Worm (Caenorhabditis elegans) whole organism, L4/young adult: Measurements from ENCODE around the gene tex-2.

Source experiments
- W03F9.2 ChIP-seq: fragments of 150-350 bp; optimal IDR thresholded peaks from 2 replicates; lab custom pipeline; 2014; ENCODE audit warnings: missing biosample characterization, missing genetic modification characterization
- dao-5 ChIP-seq: sonication (generic microtip); optimal IDR thresholded peaks from 2 replicates; lab custom pipeline; 2016; ENCODE audit warnings: missing genotype, missing genetic modification characterization, moderate library complexity, missing compliant biosample characterization
- him-1 ChIP-seq: sonication (generic microtip); optimal IDR thresholded peaks from 2 replicates; lab custom pipeline; 2016; ENCODE audit warnings: missing genotype, missing genetic modification reagents, missing genetic modification characterization, missing compliant biosample characterization

Gene tex-2

DNA sequence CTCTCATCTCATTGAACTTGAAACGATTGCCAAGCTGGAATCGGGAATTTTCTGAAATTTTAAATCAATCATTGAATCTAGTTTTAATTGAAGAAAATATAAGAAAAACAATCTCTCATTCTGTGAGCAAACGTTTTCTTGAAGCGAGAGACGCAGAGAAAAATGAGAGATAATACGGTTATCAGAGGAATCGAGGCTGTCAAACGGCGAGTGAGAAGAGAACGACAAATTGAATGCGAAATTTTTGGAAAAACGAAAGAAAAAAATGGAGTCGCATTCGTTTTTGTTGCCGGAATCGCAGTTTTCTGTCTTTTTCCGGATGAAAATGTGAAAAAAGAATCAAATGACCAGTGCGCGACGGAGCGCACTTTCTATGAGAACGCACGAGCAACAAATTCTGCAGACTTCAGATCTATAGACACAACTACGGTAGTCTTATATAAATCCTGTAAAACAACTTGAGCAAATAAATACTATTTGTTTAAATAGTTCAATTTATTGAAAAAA is at the start of gene tex-2:
Gene tex-2 (minus strand): TSS at position 51 of the 507 bp plus-strand sequence.
- TF ChIP-seq him-1 (tag; lab: Kevin White, UChicago) = no peak
- peak; percentile 23 for TF ChIP-seq W03F9.2

DNA sequence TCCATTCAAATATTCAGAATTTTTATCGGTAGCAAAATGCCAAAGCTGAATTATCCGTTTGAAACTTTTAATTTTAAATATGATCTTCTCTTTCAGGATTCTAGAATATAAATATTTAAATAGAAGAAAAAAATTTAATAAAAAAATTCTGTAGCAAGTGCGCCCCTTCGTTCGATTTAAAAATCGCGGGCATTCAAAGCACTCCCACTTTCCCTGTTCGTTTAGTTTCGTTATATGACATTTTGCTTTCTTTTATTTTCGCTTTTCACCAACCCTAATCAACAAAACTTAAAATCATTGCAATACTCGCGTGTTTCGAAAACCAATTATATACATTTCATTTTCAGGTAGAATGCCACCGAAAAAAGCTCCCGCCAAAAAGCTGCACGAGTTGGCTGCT is 48.2 kb upstream of the tex-2 start, which contains the start of gene vrk-1:
Gene vrk-1 (plus strand): TSS at position 348 of the 400 bp plus-strand sequence.
- TF ChIP-seq W03F9.2 (no peak), him-1 (tag; lab: Kevin White, UChicago) (no peak), dao-5 (tag; lab: Kevin White, UChicago) (no peak)

DNA sequence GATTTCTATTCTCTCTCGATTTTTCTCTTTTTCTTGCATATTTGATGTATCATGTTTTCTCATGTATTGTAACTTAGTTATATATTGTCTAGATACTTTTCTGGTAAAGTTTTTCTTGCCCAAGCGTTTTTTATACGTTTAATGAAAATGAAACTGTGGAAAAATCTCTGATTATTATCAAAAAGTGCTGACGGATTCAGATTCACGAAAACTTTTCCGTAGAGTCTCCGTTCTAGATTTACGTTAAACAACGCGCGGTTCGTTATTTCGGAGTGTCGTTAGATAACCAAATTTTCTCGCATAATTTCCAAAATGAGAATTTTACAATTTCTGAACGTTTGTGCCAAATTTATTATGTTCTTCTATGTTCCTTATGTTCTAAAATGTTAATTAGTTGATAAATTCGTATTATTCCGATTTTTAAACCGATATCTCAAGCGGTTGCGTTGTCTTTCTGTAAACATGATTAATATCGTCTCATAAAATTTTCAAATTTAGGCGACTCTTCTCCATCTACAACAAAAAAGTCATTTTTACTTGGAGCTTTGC is 44.8 kb upstream of the tex-2 start, which contains the start of gene ptp-2:
Gene ptp-2 (plus strand): TSS at position 499 of the 549 bp plus-strand sequence.
- peak; percentile 36 for TF ChIP-seq W03F9.2
- TF ChIP-seq him-1 (tag; lab: Kevin White, UChicago) = no peak
- TF ChIP-seq dao-5 (tag; lab: Kevin White, UChicago) = no peak

DNA sequence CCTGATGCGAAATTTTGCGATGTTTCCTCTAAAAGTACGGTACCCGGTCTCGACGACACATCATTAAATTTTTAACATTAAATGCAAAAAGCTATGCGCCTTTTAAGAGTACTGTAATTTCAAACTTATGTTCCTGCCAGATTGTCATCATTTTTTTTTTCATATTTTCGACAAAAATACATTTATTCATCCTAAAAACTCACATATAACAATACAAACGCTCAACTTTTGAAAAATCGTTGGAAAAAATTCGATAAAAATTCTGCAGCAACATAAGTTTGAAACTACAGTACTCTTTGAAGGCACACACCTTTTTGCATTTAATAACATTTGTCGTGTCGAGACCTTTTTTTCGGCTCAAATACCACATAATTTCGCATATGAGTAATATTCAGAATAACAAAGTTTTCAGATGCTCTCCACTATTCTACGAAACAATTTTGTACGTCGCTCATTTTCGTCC is 43.6 kb upstream of the tex-2 start, which contains the start of gene frh-1:
Gene frh-1 (plus strand): TSS at position 413 of the 463 bp plus-strand sequence.
- TF ChIP-seq dao-5 (tag; lab: Kevin White, UChicago) (no peak), W03F9.2 (no peak), him-1 (tag; lab: Kevin White, UChicago) (no peak)

DNA sequence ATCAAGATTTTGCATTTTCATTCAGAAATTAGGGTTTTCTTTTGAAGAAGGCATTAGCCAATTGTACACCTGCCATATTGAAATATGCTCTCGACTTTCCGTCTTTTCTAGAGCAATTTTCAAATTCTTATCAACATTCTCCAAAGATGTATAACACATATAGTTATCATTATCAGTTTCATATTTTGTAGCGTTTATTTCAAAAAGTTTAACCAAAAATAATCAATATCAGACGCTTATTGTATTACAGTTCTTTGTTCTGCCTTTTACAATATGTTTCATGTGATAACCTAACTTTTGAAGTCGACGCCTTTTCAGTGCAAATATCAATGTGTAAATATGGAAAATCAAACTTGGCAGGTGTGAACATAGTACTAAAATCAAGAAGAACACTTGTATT is 40.5 kb upstream of the tex-2 start:
- no peak for TF ChIP-seq him-1 (tag; lab: Kevin White, UChicago)
- TF ChIP-seq dao-5 (tag; lab: Kevin White, UChicago) = no peak
- no peak for TF ChIP-seq W03F9.2

DNA sequence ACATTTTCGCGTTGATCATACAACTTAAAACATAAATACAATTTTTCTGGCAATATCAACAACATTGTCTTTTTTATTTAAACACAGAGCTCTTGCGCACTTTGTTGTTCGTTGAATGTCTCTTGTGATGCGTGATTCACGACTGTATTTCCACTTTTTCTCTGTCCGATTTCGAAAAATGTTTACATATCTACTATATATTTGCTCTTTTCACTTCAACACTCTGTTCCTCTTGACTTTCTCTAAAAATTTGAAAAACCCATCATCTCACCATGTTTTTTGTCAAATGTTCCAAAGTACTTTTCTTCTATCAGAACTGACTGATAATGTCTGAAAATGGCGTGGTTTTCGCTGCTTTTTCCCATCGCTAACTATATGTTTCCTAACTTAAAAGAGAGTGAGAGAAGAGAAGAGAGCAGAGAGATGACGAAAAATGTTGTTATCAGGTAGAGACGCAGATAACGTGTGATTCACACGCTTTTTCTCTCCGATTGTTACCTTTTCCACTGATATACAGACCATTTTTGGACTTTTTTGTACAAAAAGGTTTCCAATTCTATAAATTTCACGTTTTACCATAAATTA is 38.6 kb upstream of the tex-2 start:
- TF ChIP-seq dao-5 (tag; lab: Kevin White, UChicago) (no peak), him-1 (tag; lab: Kevin White, UChicago) (no peak), W03F9.2 (no peak)

DNA sequence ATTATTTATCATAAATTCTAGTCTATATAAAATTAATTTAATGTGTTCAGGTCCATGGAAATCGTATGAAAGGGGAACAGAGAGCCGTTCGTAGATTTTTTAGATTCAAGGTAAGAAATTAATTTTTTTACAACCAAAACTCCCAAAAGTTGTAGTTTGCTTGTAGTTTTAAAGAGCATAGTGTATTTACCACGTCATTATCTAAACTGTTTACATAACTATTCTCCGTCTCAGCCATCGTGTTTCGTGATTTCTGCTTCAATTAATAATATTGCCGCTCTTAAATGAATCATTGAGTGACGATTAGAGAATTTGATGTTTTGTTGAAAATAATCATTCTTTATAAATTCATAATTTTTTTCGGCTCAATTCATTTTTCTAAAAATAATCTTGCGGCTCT is 37.9 kb upstream of the tex-2 start, which contains the start of gene cgt-3:
Gene cgt-3 (plus strand): TSS at position 51 of the 400 bp plus-strand sequence.
- TF ChIP-seq W03F9.2 = no peak
- TF ChIP-seq dao-5 (tag; lab: Kevin White, UChicago) = no peak
- TF ChIP-seq him-1 (tag; lab: Kevin White, UChicago) = no peak

DNA sequence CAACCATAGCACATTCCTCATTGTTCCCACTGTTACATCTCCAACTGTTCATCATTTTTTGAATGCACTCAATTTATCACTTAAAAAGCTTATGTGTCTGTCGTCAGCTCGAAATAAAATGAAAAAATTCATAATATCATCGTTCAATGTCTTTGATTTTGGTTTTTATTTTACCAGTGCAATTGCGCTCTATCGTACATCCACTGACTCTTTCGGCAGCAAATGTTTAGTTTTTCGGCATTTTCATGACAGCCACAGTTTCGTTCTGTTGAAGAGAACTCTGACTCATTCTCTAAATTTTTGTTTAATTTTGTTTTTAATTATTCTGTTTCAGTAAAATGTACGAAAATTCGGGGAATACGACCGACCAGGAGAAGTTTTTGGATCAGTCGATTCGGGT is 34.1 kb upstream of the tex-2 start, which contains the start of gene vps-35:
Gene vps-35 (plus strand): TSS at position 335 of the 400 bp plus-strand sequence.
- TF ChIP-seq W03F9.2 = no peak
- TF ChIP-seq him-1 (tag; lab: Kevin White, UChicago) = no peak
- TF ChIP-seq dao-5 (tag; lab: Kevin White, UChicago) = no peak

DNA sequence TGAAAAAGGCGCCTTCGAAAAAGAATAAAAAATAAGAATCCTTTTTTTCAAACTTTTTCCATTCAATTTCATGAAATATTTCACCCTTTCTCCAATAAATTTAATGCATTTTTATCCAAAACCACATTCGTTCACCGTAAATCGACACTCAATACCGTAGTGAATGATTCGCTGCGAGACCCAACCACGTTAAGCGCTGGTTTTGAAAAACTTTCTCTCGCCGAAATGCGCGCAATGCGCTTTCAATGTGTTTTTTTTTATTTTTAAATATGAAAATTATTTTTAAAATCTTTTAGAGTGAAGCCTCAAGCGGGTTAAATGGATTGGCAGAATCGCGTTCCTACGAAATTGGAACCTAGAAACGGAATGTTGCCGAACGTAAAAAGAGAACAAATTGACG is 32.9 kb upstream of the tex-2 start, which contains the start of gene F59G1.8:
Gene F59G1.8 (plus strand): TSS at position 293 of the 400 bp plus-strand sequence.
- TF ChIP-seq W03F9.2 = no peak
- no peak for TF ChIP-seq him-1 (tag; lab: Kevin White, UChicago)

DNA sequence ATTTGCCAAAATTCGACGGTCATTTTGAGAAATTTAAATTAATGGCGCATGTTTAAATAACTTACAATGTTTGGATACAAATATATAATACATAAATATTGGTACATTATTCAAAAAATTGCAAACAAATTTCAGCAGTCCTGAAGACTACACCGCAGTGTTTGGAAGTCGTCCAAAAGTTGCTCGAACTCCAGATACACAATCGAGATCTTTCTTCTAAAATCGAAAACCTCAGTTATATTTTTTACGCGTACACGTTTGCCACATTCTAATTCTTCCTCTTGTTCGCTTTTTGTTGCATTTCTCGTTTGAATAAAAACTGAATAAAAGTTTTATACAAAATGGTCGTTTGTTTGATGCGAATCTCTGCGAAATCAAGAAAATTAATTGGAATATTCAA is 30.8 kb upstream of the tex-2 start, which contains the start of gene tsp-18:
Gene tsp-18 (plus strand): TSS at position 301 of the 400 bp plus-strand sequence.
- no peak for TF ChIP-seq W03F9.2
- no peak for TF ChIP-seq him-1 (tag; lab: Kevin White, UChicago)
- no peak for TF ChIP-seq dao-5 (tag; lab: Kevin White, UChicago)

DNA sequence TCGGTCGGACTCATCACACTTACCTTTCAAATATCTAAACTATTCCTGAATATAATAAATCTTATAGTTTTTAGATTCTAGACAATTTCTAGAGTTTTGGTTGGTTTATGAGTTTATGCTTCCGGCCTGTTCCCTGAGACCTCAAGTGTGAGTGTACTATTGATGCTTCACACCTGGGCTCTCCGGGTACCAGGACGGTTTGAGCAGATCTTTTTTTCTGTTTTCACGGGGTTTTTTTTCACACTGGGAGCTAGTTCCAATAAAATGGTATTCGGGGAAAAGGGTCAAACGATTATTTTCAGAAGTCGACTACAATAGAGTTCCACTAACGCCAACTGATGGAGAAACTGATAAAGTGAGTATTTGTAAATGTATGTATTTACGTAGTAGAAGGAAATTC is 28.7 kb upstream of the tex-2 start:
- TF ChIP-seq dao-5 (tag; lab: Kevin White, UChicago) = no peak
- no peak for TF ChIP-seq W03F9.2
- no peak for TF ChIP-seq him-1 (tag; lab: Kevin White, UChicago)

DNA sequence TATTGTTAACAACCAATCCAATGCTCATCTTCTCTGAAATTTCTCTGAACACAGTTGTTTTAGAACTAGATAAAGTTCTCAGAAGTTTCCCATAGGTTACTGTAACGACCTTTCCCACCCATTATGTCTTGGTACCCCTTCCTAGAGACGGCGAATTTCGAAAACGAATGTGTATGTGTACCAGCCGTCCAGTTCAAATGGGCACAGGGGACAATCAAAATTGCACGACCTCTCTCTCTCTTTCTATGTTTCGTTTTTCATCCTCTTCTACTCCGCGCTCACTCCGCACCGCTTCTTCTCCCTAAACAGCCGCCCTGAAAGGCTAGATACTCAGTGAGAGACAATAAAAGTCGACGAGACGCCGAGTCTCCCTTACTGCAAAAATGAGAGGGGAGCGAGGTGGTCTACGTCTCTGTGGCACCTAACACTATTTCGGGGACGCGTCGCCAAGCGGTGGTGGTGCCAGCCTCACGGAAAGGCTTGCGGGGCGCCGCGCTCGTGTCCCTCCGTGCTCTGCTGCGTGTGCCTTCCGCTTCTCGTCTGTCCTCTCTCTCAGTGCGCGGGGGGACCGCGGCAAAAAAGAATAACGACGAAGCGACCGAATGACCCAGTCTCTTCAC is 28.1 kb upstream of the tex-2 start:
- TF ChIP-seq dao-5 (tag; lab: Kevin White, UChicago) (no peak), W03F9.2 (no peak), him-1 (tag; lab: Kevin White, UChicago) (no peak)

DNA sequence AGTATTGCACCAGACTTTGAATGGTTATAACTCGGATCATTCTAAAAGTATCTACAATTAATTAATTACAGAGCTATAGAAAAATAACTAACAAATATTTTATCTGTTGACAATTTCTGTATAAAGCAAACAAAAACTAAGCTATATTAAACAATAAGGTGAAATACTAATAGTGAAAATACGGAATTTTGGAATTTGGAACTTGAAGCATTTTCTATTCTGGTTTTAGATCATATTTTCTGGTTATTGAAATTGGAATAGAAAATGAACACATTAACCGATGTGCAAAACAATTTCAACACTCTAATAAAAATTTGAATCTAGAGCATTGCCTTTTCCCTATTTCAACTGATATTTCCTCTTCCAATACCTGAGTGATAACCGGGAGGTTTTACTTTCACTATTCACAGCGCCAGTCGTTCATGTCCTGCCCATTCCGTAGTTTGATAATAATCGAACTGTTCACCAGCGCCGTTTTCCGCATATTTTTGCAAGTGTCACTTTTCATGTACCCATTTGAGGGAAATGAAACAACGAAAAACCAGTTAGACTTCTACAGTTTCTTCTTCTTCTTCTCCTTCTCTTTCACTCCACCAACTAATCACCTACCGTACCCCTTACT is 26.6 kb upstream of the tex-2 start:
- TF ChIP-seq him-1 (tag; lab: Kevin White, UChicago) = no peak
- TF ChIP-seq W03F9.2 = peak; percentile 16
- no peak for TF ChIP-seq dao-5 (tag; lab: Kevin White, UChicago)
